Worm (Caenorhabditis elegans) whole organism, dauer: ENCODE data around the gene F13H6.5.

Experiments
- unc-62 ChIP-seq: sonication (generic microtip); optimal IDR thresholded peaks from 2 replicates; lab custom pipeline; 2017; ENCODE audit warnings: missing biosample characterization, missing genetic modification reagents, missing genetic modification characterization

F13H6.5 gene

ce11 chrV:6374844-6375243, at the start of gene F13H6.5:
Gene F13H6.5, minus strand, starts transcription at chrV:6374944.
- TF ChIP-seq unc-62 (GFP tag; lab: Kevin White, UChicago), result no peak

- no peak for TF ChIP-seq unc-62 (GFP tag; lab: Kevin White, UChicago)
Observed at ce11 chrV:6424055-6424454, 49.3 kb upstream of the F13H6.5 start, which contains the start of gene urb-1. Gene urb-1, minus strand, starts transcription at chrV:6424155.

- no peak for TF ChIP-seq unc-62 (GFP tag; lab: Kevin White, UChicago)
Observed at ce11 chrV:6414985-6415384, 40.2 kb upstream of the F13H6.5 start, which contains the start of gene cht-6. Gene cht-6, plus strand, starts transcription at chrV:6414993.

DNA sequence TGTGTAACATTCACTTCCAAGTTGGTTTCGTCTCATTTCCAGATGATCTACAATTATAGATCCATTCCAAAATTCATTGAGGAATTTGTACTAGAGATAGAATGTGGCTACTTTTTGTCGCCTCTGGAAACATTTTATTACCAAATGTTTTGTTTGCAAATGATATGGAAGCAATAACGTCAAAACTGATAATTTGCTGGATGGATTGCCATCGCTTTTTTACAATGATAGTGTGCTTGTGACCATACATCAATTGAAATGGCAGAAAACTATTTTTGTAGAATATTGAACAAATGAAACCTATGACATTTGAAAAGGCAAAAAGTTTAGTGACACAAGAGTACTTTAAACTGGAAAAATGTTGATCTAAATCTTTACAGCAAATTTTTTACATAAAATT, 39.7 kb upstream of the F13H6.5 start:
- no peak for TF ChIP-seq unc-62 (GFP tag; lab: Kevin White, UChicago)

DNA sequence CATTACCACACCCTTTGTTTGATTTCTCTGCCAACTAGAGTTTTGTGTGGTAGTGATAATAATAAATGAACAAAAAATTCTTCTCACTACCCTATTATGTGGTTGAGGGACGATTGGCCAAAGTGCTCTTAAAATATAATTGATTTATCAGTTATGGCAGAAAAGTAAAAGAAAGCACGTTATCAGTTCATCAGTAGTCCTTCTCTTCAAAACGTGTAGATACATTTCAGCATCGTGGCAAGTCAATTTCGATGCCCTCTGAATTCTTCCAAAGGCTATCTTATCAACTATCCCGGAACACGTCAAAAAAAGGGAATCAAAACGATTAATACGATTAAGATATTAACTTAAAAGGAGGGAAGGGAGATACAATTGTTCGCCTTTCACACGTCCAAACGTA, 38.3 kb upstream of the F13H6.5 start:
- no peak for TF ChIP-seq unc-62 (GFP tag; lab: Kevin White, UChicago)

DNA sequence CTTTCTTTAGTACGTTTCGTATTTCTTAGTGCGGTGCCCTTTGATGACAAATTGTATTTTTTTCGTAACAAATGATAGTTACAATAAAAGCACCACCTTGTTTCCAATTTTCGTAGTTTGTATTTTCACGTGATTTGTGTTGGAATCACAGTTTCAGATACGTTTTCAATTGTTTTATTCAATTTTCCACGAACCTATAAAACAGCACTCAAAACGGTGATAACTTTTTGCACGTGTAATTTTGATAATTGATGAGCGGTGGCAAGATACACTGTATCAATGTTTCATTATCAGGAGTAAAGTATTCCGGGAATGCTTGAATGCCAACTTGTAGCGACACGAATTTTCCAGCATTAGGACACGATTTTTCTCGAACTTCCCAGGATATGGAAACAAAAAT, 36.4 kb upstream of the F13H6.5 start:
- TF ChIP-seq unc-62 (GFP tag; lab: Kevin White, UChicago), result no peak

ce11 chrV:6408733-6409227, 34.0 kb upstream of the F13H6.5 start, which contains the start of gene bcf-1:
Gene bcf-1, minus strand, starts transcription at chrV:6408783.
- no peak for TF ChIP-seq unc-62 (GFP tag; lab: Kevin White, UChicago)

- TF ChIP-seq unc-62 (GFP tag; lab: Kevin White, UChicago), result no peak
Observed at ce11 chrV:6407587-6407986, 32.8 kb upstream of the F13H6.5 start.

- no peak for TF ChIP-seq unc-62 (GFP tag; lab: Kevin White, UChicago)
Observed at ce11 chrV:6400950-6401551, 26.3 kb upstream of the F13H6.5 start.

DNA sequence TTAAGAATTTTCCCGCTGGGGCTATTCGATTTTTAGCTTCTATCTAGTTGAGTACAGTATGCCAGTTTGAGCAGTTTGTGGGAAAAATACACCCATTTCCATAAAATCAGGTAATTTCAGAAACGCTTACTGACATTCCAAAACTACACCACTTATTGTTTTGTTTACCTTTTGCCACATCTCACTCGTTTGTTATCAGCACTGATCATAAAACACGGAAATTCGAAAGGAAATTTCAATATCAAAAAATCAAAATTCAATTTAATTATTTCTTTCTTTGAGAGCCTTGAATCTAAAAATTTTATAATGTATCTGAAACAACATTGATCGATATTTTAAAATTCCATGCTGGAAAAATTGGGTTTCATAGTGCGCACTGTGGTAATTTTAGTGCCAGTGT, 25.8 kb upstream of the F13H6.5 start:
- no peak for TF ChIP-seq unc-62 (GFP tag; lab: Kevin White, UChicago)

ce11 chrV:6399831-6400230, 25.1 kb upstream of the F13H6.5 start, which contains the start of gene gfi-1:
Gene gfi-1, minus strand, starts transcription at chrV:6399931.
- TF ChIP-seq unc-62 (GFP tag; lab: Kevin White, UChicago), result no peak

- TF ChIP-seq unc-62 (GFP tag; lab: Kevin White, UChicago), result no peak
Observed at ce11 chrV:6398922-6399321, 24.2 kb upstream of the F13H6.5 start.

ce11 chrV:6390163-6390562, 15.4 kb upstream of the F13H6.5 start, which contains the start of gene F57F4.1:
Gene F57F4.1, plus strand, starts transcription at chrV:6390463.
- no peak for TF ChIP-seq unc-62 (GFP tag; lab: Kevin White, UChicago)

DNA sequence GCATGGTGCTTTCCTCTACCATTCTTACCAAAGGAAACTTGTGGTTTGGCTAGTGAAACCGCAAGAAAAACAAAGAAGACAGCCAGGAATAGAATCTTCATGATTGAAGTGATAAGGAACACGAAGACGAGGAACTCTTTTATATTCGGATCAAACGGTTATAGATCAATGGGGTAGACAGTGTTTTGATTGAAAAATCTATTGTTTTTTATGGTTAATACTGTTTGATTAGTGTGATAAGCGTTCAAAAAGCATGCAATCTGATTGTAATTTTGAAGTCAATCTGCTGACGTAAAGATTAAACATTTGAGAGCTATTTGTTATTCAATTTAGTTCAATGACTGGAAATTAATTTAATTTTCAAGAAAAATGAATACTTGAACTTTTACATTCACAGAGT, 14.9 kb upstream of the F13H6.5 start, which contains the start of gene F57F4.2:
Gene F57F4.2 (minus strand): TSS at position 101 of the 400 bp plus-strand sequence.
- no peak for TF ChIP-seq unc-62 (GFP tag; lab: Kevin White, UChicago)

DNA sequence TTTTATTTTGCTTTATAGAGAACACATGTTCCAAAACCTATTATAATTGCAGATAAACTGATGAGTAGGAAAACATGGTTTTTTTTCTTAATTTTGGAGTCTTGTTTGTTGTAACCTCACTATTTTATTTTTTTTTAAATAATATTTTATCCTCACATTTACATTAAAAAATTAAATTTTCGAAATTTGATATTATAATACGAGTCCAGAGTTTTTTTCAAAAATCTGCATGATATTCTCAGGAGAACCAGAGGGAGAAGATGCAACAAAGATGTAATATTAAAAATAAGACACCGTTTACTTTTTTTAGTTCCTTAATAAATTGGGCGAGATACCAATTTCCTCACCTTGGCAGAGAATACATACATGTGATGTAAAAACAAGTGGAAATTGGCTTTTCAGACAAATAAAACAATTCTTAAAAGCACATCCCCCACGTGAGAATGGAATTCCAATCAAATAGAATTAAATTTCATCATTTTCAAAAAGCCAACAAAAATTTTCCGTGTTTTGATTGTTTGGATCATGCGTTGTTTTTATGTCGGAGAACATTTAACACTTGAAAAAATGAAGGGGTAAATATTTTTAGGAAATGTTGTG, 11.0 kb upstream of the F13H6.5 start:
- no peak for TF ChIP-seq unc-62 (GFP tag; lab: Kevin White, UChicago)

DNA sequence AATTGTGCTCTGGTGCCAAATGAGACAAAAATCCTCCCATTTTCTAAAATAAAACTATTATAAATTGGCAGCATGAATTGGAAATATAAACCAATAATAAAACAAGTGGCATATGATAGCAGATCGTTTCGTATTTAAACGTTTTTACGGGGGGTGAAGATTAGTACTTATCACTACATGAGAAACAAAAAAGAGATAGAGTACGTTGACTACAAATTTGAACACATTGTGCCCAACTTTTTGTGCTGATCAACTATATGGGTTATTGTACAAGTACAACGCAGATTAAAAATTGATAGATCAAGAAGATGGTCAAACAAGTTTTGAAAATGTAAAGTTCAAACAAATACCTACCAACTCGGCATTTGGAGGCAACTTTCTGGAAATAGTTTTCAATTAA, 6.2 kb downstream of the F13H6.5 start:
- no peak for TF ChIP-seq unc-62 (GFP tag; lab: Kevin White, UChicago)

- TF ChIP-seq unc-62 (GFP tag; lab: Kevin White, UChicago), result no peak
Observed at ce11 chrV:6365597-6365996, 9.1 kb downstream of the F13H6.5 start, which contains the start of gene cest-33. Gene cest-33, minus strand, starts transcription at chrV:6365671.
